Worm (Caenorhabditis elegans) whole organism, mixed stage, embryonic: ENCODE data around the gene try-8.

ENCODE experiments used
- bed-3 ChIP-seq: fragments of 200-800 bp; sonication (Bioruptor generic); optimal IDR thresholded peaks from 3 replicates; lab custom pipeline; 2018; ENCODE audit warnings: mild to moderate bottlenecking, missing genetic modification characterization, moderate library complexity, missing compliant biosample characterization
- blmp-1 ChIP-seq: fragments of 150-350 bp; optimal IDR thresholded peaks from 2 replicates; lab custom pipeline; 2014; ENCODE audit warnings: missing biosample characterization, missing genetic modification characterization
- ceh-39 ChIP-seq: fragments of 150-350 bp; optimal IDR thresholded peaks from 2 replicates; lab custom pipeline; 2014; ENCODE audit warnings: missing biosample characterization, missing genetic modification characterization
- ceh-43 ChIP-seq: fragments of 200-800 bp; sonication (Bioruptor generic); optimal IDR thresholded peaks from 2 replicates; lab custom pipeline; 2018; ENCODE audit warnings: mild to moderate bottlenecking, missing genetic modification characterization, moderate library complexity, missing compliant biosample characterization
- ceh-83 ChIP-seq: fragments of 200-800 bp; sonication (Bioruptor generic); optimal IDR thresholded peaks from 2 replicates; lab custom pipeline; 2018; ENCODE audit warnings: mild to moderate bottlenecking, missing genetic modification characterization, missing compliant biosample characterization
- cnd-1 ChIP-seq: fragments of 200-800 bp; sonication (Bioruptor generic); optimal IDR thresholded peaks from 2 replicates; lab custom pipeline; 2018; ENCODE audit warnings: mild to moderate bottlenecking, missing genetic modification characterization, missing compliant biosample characterization
- elt-1 ChIP-seq: sonication (generic microtip); optimal IDR thresholded peaks from 2 replicates; lab custom pipeline; 2017; ENCODE audit warnings: missing genetic modification characterization, mild to moderate bottlenecking, missing compliant biosample characterization, antibody characterized with exemption, moderate library complexity, borderline replicate concordance; ENCODE audit not compliant: insufficient read depth
- ham-2 ChIP-seq: fragments of 200-800 bp; sonication (Bioruptor generic); optimal IDR thresholded peaks from 2 replicates; lab custom pipeline; 2018; ENCODE audit warnings: mild to moderate bottlenecking, missing genetic modification characterization, missing compliant biosample characterization
- hlh-1 ChIP-seq: fragments of 150-350 bp; optimal IDR thresholded peaks from 2 replicates; lab custom pipeline; 2014; ENCODE audit warnings: missing biosample characterization, missing genetic modification reagents, missing genetic modification characterization
- lin-13 ChIP-seq: fragments of 150-350 bp; optimal IDR thresholded peaks from 2 replicates; lab custom pipeline; 2014; ENCODE audit warnings: missing biosample characterization, missing genetic modification characterization
- lin-32 ChIP-seq: fragments of 200-800 bp; sonication (Bioruptor generic); optimal IDR thresholded peaks from 2 replicates; lab custom pipeline; 2018; ENCODE audit warnings: mild to moderate bottlenecking, missing genetic modification characterization, missing compliant biosample characterization
- mab-5 ChIP-seq: fragments of 150-350 bp; optimal IDR thresholded peaks from 2 replicates; lab custom pipeline; 2014; ENCODE audit warnings: missing biosample characterization, missing genetic modification characterization
- mep-1 ChIP-seq: fragments of 150-350 bp; optimal IDR thresholded peaks from 2 replicates; lab custom pipeline; 2017; ENCODE audit warnings: missing biosample characterization, missing genetic modification reagents, missing genetic modification characterization, inconsistent platforms
- nhr-12 ChIP-seq: fragments of 150-350 bp; optimal IDR thresholded peaks from 2 replicates; lab custom pipeline; 2014; ENCODE audit warnings: missing biosample characterization, missing genetic modification characterization
- nhr-2 ChIP-seq: fragments of 150-350 bp; optimal IDR thresholded peaks from 2 replicates; lab custom pipeline; 2014; ENCODE audit warnings: missing biosample characterization, missing genetic modification characterization
- nhr-28 ChIP-seq: fragments of 150-350 bp; optimal IDR thresholded peaks from 2 replicates; lab custom pipeline; 2014; ENCODE audit warnings: missing biosample characterization, missing genetic modification characterization
- nhr-76 ChIP-seq: sonication (generic microtip); optimal IDR thresholded peaks from 2 replicates; lab custom pipeline; 2017; ENCODE audit warnings: missing biosample characterization, missing genetic modification characterization
- pha-4 ChIP-seq: fragments of 150-350 bp; optimal IDR thresholded peaks from 2 replicates; lab custom pipeline; 2018; ENCODE audit warnings: missing biosample characterization, missing genetic modification reagents, missing genetic modification characterization
- sem-2 ChIP-seq: fragments of 200-800 bp; sonication (Bioruptor generic); optimal IDR thresholded peaks from 2 replicates; lab custom pipeline; 2018; ENCODE audit warnings: mild to moderate bottlenecking, missing genetic modification characterization, missing compliant biosample characterization
- snpc-4 ChIP-seq: fragments of 150-350 bp; optimal IDR thresholded peaks from 2 replicates; lab custom pipeline; 2014; ENCODE audit warnings: missing biosample characterization, missing genetic modification characterization
- sptf-1 ChIP-seq: sonication (generic microtip); optimal IDR thresholded peaks from 2 replicates; lab custom pipeline; 2017; ENCODE audit warnings: mild to moderate bottlenecking, missing genetic modification characterization, moderate library complexity, missing compliant biosample characterization
- tbx-8 ChIP-seq: fragments of 200-800 bp; sonication (Bioruptor generic); optimal IDR thresholded peaks from 2 replicates; lab custom pipeline; 2018; ENCODE audit warnings: mild to moderate bottlenecking, missing genetic modification characterization, moderate library complexity, missing compliant biosample characterization
- unc-39 ChIP-seq: fragments of 150-350 bp; optimal IDR thresholded peaks from 2 replicates; lab custom pipeline; 2014; ENCODE audit warnings: missing biosample characterization, missing genetic modification characterization
- unc-62 ChIP-seq: fragments of 150-350 bp; optimal IDR thresholded peaks from 2 replicates; lab custom pipeline; 2014; ENCODE audit warnings: missing biosample characterization, missing genetic modification reagents, missing genetic modification characterization
- zip-8 ChIP-seq: fragments of 150-350 bp; optimal IDR thresholded peaks from 2 replicates; lab custom pipeline; 2014; ENCODE audit warnings: missing biosample characterization, missing genetic modification characterization
- ztf-11 ChIP-seq: fragments of 150-350 bp; optimal IDR thresholded peaks from 2 replicates; lab custom pipeline; 2014; ENCODE audit warnings: missing biosample characterization, missing genetic modification characterization

try-8 gene

DNA sequence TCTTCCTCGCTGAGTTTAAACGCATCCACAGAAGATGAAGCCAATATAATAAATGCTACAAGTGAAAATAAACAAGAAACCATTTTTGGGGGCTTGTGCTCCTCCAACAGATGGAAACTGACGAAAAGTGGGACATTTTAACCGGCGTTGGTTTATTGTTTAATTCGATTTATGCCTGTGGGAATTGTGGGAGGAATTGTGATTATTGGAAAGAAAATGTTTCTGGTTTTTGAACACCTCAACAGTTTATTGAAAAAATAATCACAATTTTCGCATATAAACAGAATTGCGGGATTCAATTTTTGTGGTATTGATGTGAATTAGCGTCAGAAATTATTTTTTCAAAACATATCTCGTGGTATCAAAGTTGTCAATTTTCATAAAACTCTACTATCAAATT, at the start of gene try-8:
try-8 (minus strand) TSS at position 101 of the 400 bp plus-strand sequence.
- no peak for TF ChIP-seq mab-5
- no peak for TF ChIP-seq nhr-12
- no peak for TF ChIP-seq elt-1 (tag; lab: Kevin White, UChicago)
- TF ChIP-seq bed-3 (GFP tag; lab: Kevin White, UChicago) = no peak
- TF ChIP-seq ceh-39 (tag; lab: Kevin White, UChicago) = no peak

DNA sequence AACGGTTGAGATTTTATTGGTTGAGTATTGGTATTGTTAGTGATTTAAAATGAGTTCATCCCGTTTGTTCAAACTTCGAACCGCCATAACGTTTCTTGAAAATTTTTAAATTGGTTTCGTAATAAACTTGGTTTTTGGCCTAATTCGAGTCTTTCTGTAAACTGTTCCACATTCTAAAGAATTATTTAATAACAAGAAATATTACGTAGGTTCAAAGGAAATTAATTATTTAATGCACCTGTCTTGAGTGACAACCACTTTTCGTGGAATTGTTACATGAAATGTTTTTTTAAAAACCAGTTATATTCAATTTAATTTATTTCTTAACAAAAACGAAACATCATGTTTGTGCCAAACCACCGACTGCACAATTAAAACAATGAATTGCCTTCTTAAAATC, 47.1 kb upstream of the try-8 start:
- TF ChIP-seq ceh-83 (GFP tag; lab: Kevin White, UChicago) (no peak), unc-62 (GFP tag; lab: Kevin White, UChicago) (no peak), mep-1 (no peak), nhr-28 (tag; lab: Kevin White, UChicago) (no peak), nhr-76 (tag; lab: Kevin White, UChicago) (no peak), zip-8 (tag; lab: Kevin White, UChicago) (no peak), unc-39 (no peak), sptf-1 (tag; lab: Kevin White, UChicago) (no peak), ham-2 (GFP tag; lab: Kevin White, UChicago) (no peak), nhr-2 (no peak), cnd-1 (tag; lab: Kevin White, UChicago) (no peak), blmp-1 (tag; lab: Kevin White, UChicago) (no peak)
- TF ChIP-seq, all 35 proteins: peak for 0

DNA sequence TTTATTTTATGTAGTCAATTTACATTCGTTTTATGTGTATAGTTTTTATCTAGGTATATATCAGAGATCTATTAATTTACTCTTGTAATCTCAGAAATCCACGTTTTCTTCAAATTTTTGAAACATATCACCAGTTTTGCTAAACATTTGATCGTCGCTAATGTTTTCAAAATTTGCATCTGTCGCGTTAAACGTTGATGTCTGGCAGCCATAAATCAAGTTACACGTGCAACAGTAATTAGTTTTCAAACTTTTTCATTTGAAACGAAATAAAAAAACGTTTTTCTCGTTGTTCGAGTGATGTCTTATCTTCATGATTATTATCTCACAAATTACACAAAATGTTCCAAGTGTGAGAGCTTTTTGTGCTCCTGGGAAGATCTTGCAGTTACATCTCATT, 43.3 kb upstream of the try-8 start, which contains the start of gene srh-79:
srh-79 (plus strand) TSS at position 301 of the 400 bp plus-strand sequence.
- TF ChIP-seq mab-5 = no peak

DNA sequence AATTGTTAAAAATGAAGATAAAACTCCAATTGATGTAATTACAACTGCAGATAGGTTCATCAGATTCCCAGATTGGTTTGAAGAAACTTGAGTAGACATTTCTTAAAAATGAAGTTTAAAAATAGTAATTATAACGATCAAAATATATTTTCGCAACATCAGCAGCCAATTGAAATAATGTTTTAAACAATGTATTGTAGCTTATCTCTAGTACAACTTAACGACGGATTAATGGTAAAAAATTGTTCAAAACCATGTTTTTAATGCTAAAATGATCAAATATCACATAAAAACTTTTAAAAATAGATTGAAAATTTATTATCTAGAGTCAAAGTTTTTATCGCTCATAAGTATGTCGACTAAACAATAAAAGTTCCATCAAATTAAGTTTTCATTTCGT, 41.1 kb upstream of the try-8 start, which contains the start of gene srbc-11:
srbc-11 (minus strand) TSS at position 101 of the 400 bp plus-strand sequence.
- TF ChIP-seq pha-4 (tag; lab: Kevin White, UChicago) (no peak), nhr-2 (no peak), ztf-11 (tag; lab: Kevin White, UChicago) (no peak), unc-39 (no peak), zip-8 (tag; lab: Kevin White, UChicago) (no peak)

DNA sequence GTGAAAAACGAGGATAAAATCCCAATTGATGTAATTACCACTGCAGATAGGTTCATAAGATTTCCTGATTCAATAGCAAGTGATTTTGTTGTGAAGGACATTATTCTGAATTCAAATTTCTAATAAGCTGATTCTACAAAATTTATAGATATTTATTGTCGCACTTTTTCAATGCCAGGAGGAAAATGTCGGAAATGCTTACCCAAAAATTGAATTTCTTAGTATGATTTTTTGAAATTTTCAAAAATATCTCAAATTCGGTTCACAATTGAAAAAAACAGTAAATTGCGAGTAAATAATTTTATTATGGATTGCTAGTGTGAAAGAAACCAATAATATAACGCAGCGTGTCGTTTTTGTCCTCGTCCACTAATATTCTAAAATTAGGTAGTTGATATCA, 38.8 kb upstream of the try-8 start, which contains the start of gene srbc-10:
srbc-10 (minus strand) TSS at position 101 of the 400 bp plus-strand sequence.
- TF ChIP-seq snpc-4 (tag; lab: Kevin White, UChicago) = no peak
- TF ChIP-seq mab-5 = no peak
- TF ChIP-seq pha-4 (tag; lab: Kevin White, UChicago) = no peak
- no peak for TF ChIP-seq hlh-1 (tag; lab: Kevin White, UChicago)
- TF ChIP-seq sem-2 = no peak
- TF ChIP-seq ceh-43 = no peak
- TF ChIP-seq, all 35 proteins: peak for 0

DNA sequence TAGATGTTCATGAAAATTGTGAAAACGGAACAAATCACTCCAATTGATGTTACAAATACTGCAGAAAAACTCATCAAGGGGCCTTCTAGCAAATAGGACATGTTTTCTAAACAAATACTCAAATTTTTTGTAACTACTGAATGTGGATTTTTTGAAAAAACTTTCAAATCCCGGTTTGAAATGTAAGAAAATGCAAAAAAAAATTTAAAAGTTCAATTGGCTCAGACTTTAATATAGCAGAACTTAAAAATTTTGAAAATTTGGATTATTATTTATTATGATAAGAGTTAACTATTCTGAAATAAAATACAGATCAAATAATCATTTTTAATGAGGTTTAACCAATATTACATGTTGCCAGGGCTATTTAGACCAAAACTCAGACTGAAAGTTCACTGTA, 36.2 kb upstream of the try-8 start, which contains the start of gene srbc-9:
srbc-9 (minus strand) TSS at position 101 of the 400 bp plus-strand sequence.
- TF ChIP-seq tbx-8 (no peak), ceh-83 (GFP tag; lab: Kevin White, UChicago) (no peak), nhr-76 (tag; lab: Kevin White, UChicago) (no peak), ham-2 (GFP tag; lab: Kevin White, UChicago) (no peak), snpc-4 (tag; lab: Kevin White, UChicago) (no peak), hlh-1 (tag; lab: Kevin White, UChicago) (no peak), lin-32 (GFP tag; lab: Kevin White, UChicago) (no peak), cnd-1 (tag; lab: Kevin White, UChicago) (no peak)
- TF ChIP-seq, all 35 proteins: peak for 0

DNA sequence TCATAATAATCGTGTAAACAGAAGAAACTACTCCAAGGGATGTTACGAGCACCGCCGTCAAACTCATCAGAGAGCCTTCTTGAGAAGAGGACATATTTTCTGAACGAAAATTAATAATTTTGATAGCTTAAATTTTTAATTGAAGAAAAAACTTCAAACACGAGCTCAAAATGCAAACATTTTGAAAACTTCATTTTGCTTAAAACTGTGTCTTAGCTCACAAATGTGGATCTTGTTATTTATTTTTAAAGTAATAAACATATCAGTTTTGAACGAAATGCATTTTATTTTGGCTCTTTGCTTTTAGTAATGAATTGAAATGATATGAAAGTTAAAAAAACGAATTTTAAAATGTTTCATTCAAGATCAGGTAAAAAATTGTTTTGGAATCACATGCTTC, 33.4 kb upstream of the try-8 start, which contains the start of gene srbc-7:
srbc-7 (minus strand) TSS at position 101 of the 400 bp plus-strand sequence.
- TF ChIP-seq lin-13 (tag; lab: Kevin White, UChicago) (no peak), unc-39 (no peak), unc-62 (GFP tag; lab: Kevin White, UChicago) (no peak), ceh-83 (GFP tag; lab: Kevin White, UChicago) (no peak), nhr-76 (tag; lab: Kevin White, UChicago) (no peak), nhr-28 (tag; lab: Kevin White, UChicago) (no peak)
